Worm (Caenorhabditis elegans) whole organism, early embryonic: ENCODE measurements around the gene phf-10.

Experiments used
- F13C5.2 ChIP-seq: sonication (generic microtip); optimal IDR thresholded peaks from 2 replicates; lab custom pipeline; 2017; ENCODE audit warnings: mild to moderate bottlenecking, missing genetic modification characterization, inconsistent platforms, missing compliant biosample characterization
- aly-1 ChIP-seq: sonication (generic microtip); optimal IDR thresholded peaks from 2 replicates; lab custom pipeline; 2016; ENCODE audit warnings: missing genetic modification characterization, missing compliant biosample characterization
- ama-1 ChIP-seq: fragments of 150-350 bp; optimal IDR thresholded peaks from 2 replicates; lab custom pipeline; 2014
- ceh-36 ChIP-seq: sonication (generic microtip); optimal IDR thresholded peaks from 2 replicates; lab custom pipeline; 2016; ENCODE audit warnings: missing genetic modification characterization, inconsistent platforms, missing compliant biosample characterization
- hmbx-1 ChIP-seq: sonication (generic microtip); optimal IDR thresholded peaks from 2 replicates; lab custom pipeline; 2016; ENCODE audit warnings: mild to moderate bottlenecking, missing genetic modification characterization, missing compliant biosample characterization
- tbx-11 ChIP-seq: fragments of 200-800 bp; sonication (Bioruptor generic); IDR thresholded peaks from 2 replicates; pipeline ENCODE4 v1.3.6; 2022; ENCODE audit warnings: missing genetic modification characterization, missing compliant biosample characterization
- tbx-37 ChIP-seq: fragments of 200-800 bp; sonication (Bioruptor generic); conservative IDR thresholded peaks from 2 replicates; pipeline ENCODE4 v1.3.6; 2022; ENCODE audit warnings: missing genetic modification reagents, missing genetic modification characterization, missing compliant biosample characterization
- tra-4 ChIP-seq: sonication (generic microtip); optimal IDR thresholded peaks from 2 replicates; lab custom pipeline; 2017; ENCODE audit warnings: missing genetic modification characterization, missing compliant biosample characterization

ce11 chrV:268007-268406 is 43.4 kb downstream of the phf-10 start, which contains the start of gene lgc-26:
- TF ChIP-seq ama-1 (lab: Kevin White, UChicago) (no peak), hmbx-1 (no peak), tbx-11 (GFP tag; lab: Robert Waterston, UW) (no peak), F13C5.2 (no peak), ceh-36 (no peak), aly-1 (no peak), tbx-37 (GFP tag; lab: Robert Waterston, UW) (no peak), tra-4 (no peak)
